Worm (Caenorhabditis elegans): ENCODE data around the gene tebp-2.

- TF ChIP-seq snpc-4 (tag; optimal IDR thresholded peaks at IDR 0.05) (no peak), unc-62 (GFP tag; optimal IDR thresholded peaks at IDR 0.05) (no peak), mep-1 (tag; optimal IDR thresholded peaks at IDR 0.05) (no peak), elt-1 (tag; optimal IDR thresholded peaks at IDR 0.05; ENCODE audit: borderline replicate concordance, insufficient read depth) (no peak), unc-39 (tag; optimal IDR thresholded peaks at IDR 0.05) (no peak), lsy-2 (tag; optimal IDR thresholded peaks at IDR 0.05) (no peak), mls-2 (tag; optimal IDR thresholded peaks at IDR 0.05) (no peak), ztf-11 (tag; optimal IDR thresholded peaks at IDR 0.05) (no peak), lin-13 (tag; optimal IDR thresholded peaks at IDR 0.05) (no peak), nhr-76 (tag; optimal IDR thresholded peaks at IDR 0.05) (no peak)
These were observed 47.3 kb upstream of the tebp-2 start for ce11 chrIV:5494099-5494498.
